Fruit fly (Drosophila melanogaster) whole organism, prepupa: Measurements from ENCODE around the gene alpha-Spec.

Experiments
- Blimp-1 ChIP-seq: fragments of 200-800 bp; sonication (Bioruptor generic); optimal IDR thresholded peaks from 3 replicates; lab custom pipeline; 2017; ENCODE audit warnings: missing biosample characterization, missing genetic modification characterization, mild to moderate bottlenecking, moderate library complexity, missing genetic modification reagents
- CG15336 ChIP-seq: fragments of 200-800 bp; sonication (Bioruptor generic); IDR thresholded peaks from 2 replicates; pipeline ENCODE4 v1.3.6; 2022; ENCODE audit warnings: missing biosample characterization, missing genetic modification characterization
- CG1621 ChIP-seq: fragments of 200-800 bp; sonication (Bioruptor generic); optimal IDR thresholded peaks from 3 replicates; lab custom pipeline; 2018; ENCODE audit warnings: missing biosample characterization, mild to moderate bottlenecking, missing genetic modification characterization
- Eip75B ChIP-seq: fragments of 200-800 bp; sonication (Bioruptor generic); optimal IDR thresholded peaks from 3 replicates; lab custom pipeline; 2016; ENCODE audit warnings: missing biosample characterization, missing genetic modification characterization
- Hr38 ChIP-seq: sonication (Bioruptor generic); optimal IDR thresholded peaks from 2 replicates; lab custom pipeline; 2016; ENCODE audit warnings: missing biosample characterization, missing genetic modification characterization
- Hr4 ChIP-seq: fragments of 200-800 bp; sonication (Bioruptor generic); optimal IDR thresholded peaks from 3 replicates; lab custom pipeline; 2016; ENCODE audit warnings: missing biosample characterization, missing genetic modification characterization
- Lpt ChIP-seq: fragments of 200-800 bp; sonication (Bioruptor generic); optimal IDR thresholded peaks from 3 replicates; lab custom pipeline; 2016; ENCODE audit warnings: missing biosample characterization, missing genetic modification characterization
- Met ChIP-seq: fragments of 200-800 bp; sonication (Bioruptor generic); optimal IDR thresholded peaks from 3 replicates; lab custom pipeline; 2016; ENCODE audit warnings: missing biosample characterization, missing genetic modification characterization
- dsx ChIP-seq: fragments of 200-800 bp; optimal IDR thresholded peaks from 3 replicates; lab custom pipeline; 2019; ENCODE audit warnings: missing biosample characterization, mild to moderate bottlenecking, missing genetic modification characterization, moderate library complexity; ENCODE audit not compliant: poor library complexity, severe bottlenecking
- esn ChIP-seq: fragments of 200-800 bp; sonication (Bioruptor generic); optimal IDR thresholded peaks from 2 replicates; lab custom pipeline; 2016; ENCODE audit warnings: missing biosample characterization, mild to moderate bottlenecking, missing genetic modification characterization, moderate library complexity
- net ChIP-seq: fragments of 200-800 bp; sonication (Bioruptor generic); optimal IDR thresholded peaks from 3 replicates; lab custom pipeline; 2016; ENCODE audit warnings: missing biosample characterization, missing genetic modification characterization

- TF ChIP-seq Blimp-1: no peak
- TF ChIP-seq Lpt (GFP tag; lab: Kevin White, UChicago): no peak
- TF ChIP-seq Hr4 (GFP tag; lab: Kevin White, UChicago): no peak
- TF ChIP-seq CG15336: no peak
- TF ChIP-seq net (GFP tag; lab: Kevin White, UChicago): no peak
- TF ChIP-seq dsx (GFP tag; lab: Kevin White, UChicago): no peak
- TF ChIP-seq Hr38: no peak
- TF ChIP-seq Eip75B (GFP tag; lab: Kevin White, UChicago): no peak
- TF ChIP-seq Met (GFP tag; lab: Kevin White, UChicago): no peak
- no peak for TF ChIP-seq esn (GFP tag; lab: Kevin White, UChicago)
- no peak for TF ChIP-seq CG1621
Measured at dm6 chr3L:1822365-1822764, 27.2 kb upstream of the alpha-Spec start.
